Worm (Caenorhabditis elegans): ENCODE measurements around the gene dop-4.
A peak's percentile ranks its signal among the peaks of the same experiment; 100 is the strongest.

Gene dop-4

ce11 chrX:1338906-1339673 lies 44.0 kb downstream of the dop-4 start (continued):
- TF ChIP-seq lsy-2 (tag; optimal IDR thresholded peaks at IDR 0.05): peak in 1 of 2 experiments; percentile 27
- no peak for TF ChIP-seq unc-98 (GFP tag; IDR thresholded peaks at IDR 0.05)
- TF ChIP-seq unc-30 (tag; optimal IDR thresholded peaks at IDR 0.05): no peak
- TF ChIP-seq snpc-4 (tag; optimal IDR thresholded peaks at IDR 0.05): no peak
- TF ChIP-seq elt-3 (tag; optimal IDR thresholded peaks at IDR 0.05): no peak
- no peak for TF ChIP-seq grh-1 (GFP tag; IDR thresholded peaks at IDR 0.05)
- no peak for TF ChIP-seq nhr-76 (tag; optimal IDR thresholded peaks at IDR 0.05)
- no peak for TF ChIP-seq elt-2 (tag; optimal IDR thresholded peaks at IDR 0.05)
- TF ChIP-seq fkh-8 (tag; optimal IDR thresholded peaks at IDR 0.05): no peak
- no peak for TF ChIP-seq zip-4 (GFP tag; optimal IDR thresholded peaks at IDR 0.05)
- no peak for TF ChIP-seq jun-1 (tag; optimal IDR thresholded peaks at IDR 0.05)
- no peak for TF ChIP-seq efl-1 (optimal IDR thresholded peaks at IDR 0.05)
- TF ChIP-seq efl-1 (GFP tag; optimal IDR thresholded peaks at IDR 0.05 in 1 of 2): no peak
- TF ChIP-seq ceh-82 (tag; optimal IDR thresholded peaks at IDR 0.05): peak in 1 of 3 experiments; percentile 12
- TF ChIP-seq mdl-1 (tag; optimal IDR thresholded peaks at IDR 0.05): no peak
- TF ChIP-seq nhr-20 (tag; optimal IDR thresholded peaks at IDR 0.05): peak; percentile 19
- TF ChIP-seq pag-3 (tag; optimal IDR thresholded peaks at IDR 0.05; ENCODE audit: borderline replicate concordance, insufficient read depth): no peak
- TF ChIP-seq nhr-90 (tag; optimal IDR thresholded peaks at IDR 0.05; ENCODE audit: poor library complexity): peak; percentile 51
- no peak for TF ChIP-seq rnt-1 (tag; optimal IDR thresholded peaks at IDR 0.05)
- TF ChIP-seq fkh-10 (GFP tag; optimal IDR thresholded peaks at IDR 0.05): no peak
- TF ChIP-seq lir-3 (tag; optimal IDR thresholded peaks at IDR 0.05; ENCODE audit: poor library complexity): no peak
- no peak for TF ChIP-seq irx-1 (tag; optimal IDR thresholded peaks at IDR 0.05)
- TF ChIP-seq nhr-47 (tag; optimal IDR thresholded peaks at IDR 0.05): peak; percentile 62
- TF ChIP-seq lin-14 (GFP tag; optimal IDR thresholded peaks at IDR 0.05): peak; percentile 43
- TF ChIP-seq sptf-1 (tag; optimal IDR thresholded peaks at IDR 0.05): no peak
- peak; percentile 4 for TF ChIP-seq tbx-2 (tag; optimal IDR thresholded peaks at IDR 0.05)
- no peak for TF ChIP-seq ceh-63 (GFP tag; optimal IDR thresholded peaks at IDR 0.05)
- no peak for TF ChIP-seq ces-1 (GFP tag; optimal IDR thresholded peaks at IDR 0.05)
- TF ChIP-seq dsc-1 (tag; optimal IDR thresholded peaks at IDR 0.05): peak; percentile 50
- TF ChIP-seq egl-27 (tag; optimal IDR thresholded peaks at IDR 0.05): no peak
- peak; percentile 27 for TF ChIP-seq lin-39 (tag; optimal IDR thresholded peaks at IDR 0.05)
- no peak for TF ChIP-seq hlh-4 (tag; optimal IDR thresholded peaks at IDR 0.05)
- TF ChIP-seq tlp-1 (tag; optimal IDR thresholded peaks at IDR 0.05): no peak
- no peak for TF ChIP-seq C34B4.2 (tag; optimal IDR thresholded peaks at IDR 0.05)
- TF ChIP-seq nhr-85 (tag): peak; percentile 54
- TF ChIP-seq nhr-77 (tag; optimal IDR thresholded peaks at IDR 0.05): no peak
- no peak for TF ChIP-seq hpl-2 (GFP tag; optimal IDR thresholded peaks at IDR 0.05)
- TF ChIP-seq aly-2 (tag; optimal IDR thresholded peaks at IDR 0.05): no peak
- TF ChIP-seq vab-15 (tag; optimal IDR thresholded peaks at IDR 0.05): no peak
- no peak for TF ChIP-seq ama-1 (optimal IDR thresholded peaks at IDR 0.05)
- no peak for TF ChIP-seq ceh-8 (GFP tag; optimal IDR thresholded peaks at IDR 0.05)
- no peak for TF ChIP-seq pax-3 (tag; optimal IDR thresholded peaks at IDR 0.05)

- no peak for TF ChIP-seq grh-1 (GFP tag; IDR thresholded peaks at IDR 0.05)
- no peak for TF ChIP-seq skn-1 (tag; optimal IDR thresholded peaks at IDR 0.05)
- TF ChIP-seq unc-98 (GFP tag; IDR thresholded peaks at IDR 0.05): no peak
- TF ChIP-seq mab-9 (GFP tag; IDR thresholded peaks at IDR 0.05): no peak
- no peak for TF ChIP-seq F16B12.6 (tag; optimal IDR thresholded peaks at IDR 0.05)
- no peak for TF ChIP-seq irx-1 (tag; optimal IDR thresholded peaks at IDR 0.05)
- TF ChIP-seq C16A3.4 (tag; optimal IDR thresholded peaks at IDR 0.05): no peak
- TF ChIP-seq ztf-11 (tag; optimal IDR thresholded peaks at IDR 0.05): no peak
- no peak for TF ChIP-seq swsn-7 (tag; optimal IDR thresholded peaks at IDR 0.05)
- TF ChIP-seq ces-1 (GFP tag; optimal IDR thresholded peaks at IDR 0.05): no peak
- no peak for TF ChIP-seq nhr-11 (tag; optimal IDR thresholded peaks at IDR 0.05)
- TF ChIP-seq unc-86 (tag; optimal IDR thresholded peaks at IDR 0.05): no peak
- no peak for TF ChIP-seq nhr-237 (tag; optimal IDR thresholded peaks at IDR 0.05)
Observed at ce11 chrX:1344321-1344720, 49.3 kb downstream of the dop-4 start, which contains the start of gene ins-39. Gene ins-39, minus strand, starts transcription at chrX:1344421.
